Worm (Caenorhabditis elegans): ENCODE results near the gene cec-7.

cec-7 gene

ce11 chrIII:12892767-12893166, 15.4 kb upstream of the cec-7 start:
- TF ChIP-seq rcor-1 (GFP tag; IDR thresholded peaks at IDR 0.05) (no peak), ama-1 (optimal IDR thresholded peaks at IDR 0.05) (no peak), ama-1 (GFP tag; optimal IDR thresholded peaks at IDR 0.05) (no peak), bed-1 (GFP tag; IDR thresholded peaks at IDR 0.05) (no peak), madf-3 (GFP tag; IDR thresholded peaks at IDR 0.05) (no peak), ztf-6 (GFP tag; IDR thresholded peaks at IDR 0.05) (no peak), ceh-40 (GFP tag; IDR thresholded peaks at IDR 0.05) (no peak), ztf-3 (GFP tag; optimal IDR thresholded peaks at IDR 0.05) (no peak), F52B5.7 (tag; optimal IDR thresholded peaks at IDR 0.05) (no peak), ceh-91 (GFP tag; IDR thresholded peaks at IDR 0.05) (no peak), lin-35 (GFP tag; optimal IDR thresholded peaks at IDR 0.05) (no peak), sea-2 (GFP tag; IDR thresholded peaks at IDR 0.05) (no peak), sptf-2 (GFP tag; optimal IDR thresholded peaks at IDR 0.05) (no peak), nfya-2 (GFP tag; IDR thresholded peaks at IDR 0.05) (no peak), Y53F4B.3 (GFP tag; IDR thresholded peaks at IDR 0.05) (no peak)

- no peak for TF ChIP-seq him-1 (tag; optimal IDR thresholded peaks at IDR 0.05)
- no peak for TF ChIP-seq lin-40 (tag; optimal IDR thresholded peaks at IDR 0.05)
- no peak for TF ChIP-seq ztf-3 (GFP tag; optimal IDR thresholded peaks at IDR 0.05)
- no peak for TF ChIP-seq die-1 (tag; optimal IDR thresholded peaks at IDR 0.05)
- no peak for TF ChIP-seq C06A6.2 (GFP tag; conservative IDR thresholded peaks at IDR 0.05)
- TF ChIP-seq ztf-25 (GFP tag; IDR thresholded peaks at IDR 0.05), result no peak
- no peak for TF ChIP-seq sdz-38 (tag; optimal IDR thresholded peaks at IDR 0.05)
- TF ChIP-seq F22D6.2 (tag; optimal IDR thresholded peaks at IDR 0.05), result no peak
- no peak for TF ChIP-seq rpc-1 (optimal IDR thresholded peaks at IDR 0.05)
- TF ChIP-seq rpc-1 (tag; optimal IDR thresholded peaks at IDR 0.05), result no peak
- no peak for TF ChIP-seq madf-8 (GFP tag; conservative IDR thresholded peaks at IDR 0.05)
- TF ChIP-seq hsf-1 (GFP tag; IDR thresholded peaks at IDR 0.05), result no peak
- no peak for TF ChIP-seq gei-17 (GFP tag; optimal IDR thresholded peaks at IDR 0.05)
- no peak for TF ChIP-seq chd-7 (tag; optimal IDR thresholded peaks at IDR 0.05)
- TF ChIP-seq snpc-4 (GFP tag; optimal IDR thresholded peaks at IDR 0.05), result no peak
- TF ChIP-seq snpc-4 (tag; optimal IDR thresholded peaks at IDR 0.05), result no peak
- no peak for TF ChIP-seq madf-3 (GFP tag; IDR thresholded peaks at IDR 0.05)
- no peak for TF ChIP-seq cebp-1 (GFP tag; IDR thresholded peaks at IDR 0.05)
- TF ChIP-seq cebp-1 (tag; optimal IDR thresholded peaks at IDR 0.05), result no peak
Observed at ce11 chrIII:12891580-12891979, 14.2 kb upstream of the cec-7 start, which contains the start of the genes Y37D8A.29 and unc-71. Y37D8A.29 (minus strand) TSS chrIII:12891680. unc-71 (minus strand) TSS chrIII:12891738.

ce11 chrIII:12885153-12885552, 7.8 kb upstream of the cec-7 start:
- TF ChIP-seq C17E4.6 (GFP tag; IDR thresholded peaks at IDR 0.05) (no peak), F37B4.10 (GFP tag; IDR thresholded peaks at IDR 0.05) (no peak), bed-1 (GFP tag; IDR thresholded peaks at IDR 0.05) (0 out of 2 replicates have a peak, but pooled peaks have one; percentile 67), ztf-22 (GFP tag; optimal IDR thresholded peaks at IDR 0.05) (no peak), zfh-2 (GFP tag; conservative IDR thresholded peaks at IDR 0.05) (peak; percentile 66), mxl-1 (tag; optimal IDR thresholded peaks at IDR 0.05) (no peak)

ce11 chrIII:12880704-12881103, 3.3 kb upstream of the cec-7 start:
- TF ChIP-seq aptf-2 (GFP tag; conservative IDR thresholded peaks at IDR 0.05) (0 out of 2 replicates have a peak, but pooled peaks have one; percentile 17), him-1 (tag; optimal IDR thresholded peaks at IDR 0.05) (peak; percentile 37), ama-1 (optimal IDR thresholded peaks at IDR 0.05) (no peak), ama-1 (GFP tag; optimal IDR thresholded peaks at IDR 0.05) (peak in 1 of 2 experiments; percentile 8), mxl-1 (tag; optimal IDR thresholded peaks at IDR 0.05) (no peak), rcor-1 (GFP tag; IDR thresholded peaks at IDR 0.05) (no peak), xnd-1 (tag; optimal IDR thresholded peaks at IDR 0.05) (peak; percentile 64), hsf-1 (GFP tag; IDR thresholded peaks at IDR 0.05) (0 out of 2 replicates have a peak, but pooled peaks have one; percentile 42), madf-10 (tag; optimal IDR thresholded peaks at IDR 0.05) (no peak), D2030.7 (GFP tag; IDR thresholded peaks at IDR 0.05) (peak; percentile 53; the same call in 1 of the 2 replicates), rec-8 (tag; optimal IDR thresholded peaks at IDR 0.05) (no peak), lin-26 (GFP tag; IDR thresholded peaks at IDR 0.05) (no peak), F52B5.7 (tag; optimal IDR thresholded peaks at IDR 0.05) (no peak), unc-62 (GFP tag; optimal IDR thresholded peaks at IDR 0.05) (no peak), ztf-25 (GFP tag; IDR thresholded peaks at IDR 0.05) (no peak), sptf-2 (GFP tag; optimal IDR thresholded peaks at IDR 0.05) (no peak), mes-4 (tag; optimal IDR thresholded peaks at IDR 0.05) (no peak), let-526 (GFP tag; IDR thresholded peaks at IDR 0.05) (no peak)
